Worm (Caenorhabditis elegans): ENCODE data around the gene F13E9.12.

The F13E9.12 gene

DNA sequence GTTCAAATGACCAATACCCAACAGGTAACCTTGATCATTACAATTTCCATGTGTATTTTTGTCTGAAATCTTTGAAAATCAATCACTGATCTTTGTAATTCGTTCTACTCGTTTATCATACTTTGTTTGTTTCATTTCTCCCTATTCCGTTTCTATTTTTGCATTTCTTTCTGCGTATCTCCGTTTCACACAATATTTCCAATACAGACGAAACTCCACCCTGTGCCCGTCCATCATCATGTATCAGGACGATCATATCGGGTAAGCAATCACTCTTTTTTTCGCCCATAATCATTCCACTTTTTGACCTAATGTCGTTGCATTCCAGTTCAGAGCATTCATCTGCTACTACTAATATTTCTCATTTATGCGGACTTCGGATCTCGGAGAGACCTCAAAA is 35.3 kb upstream of the F13E9.12 start, which contains the start of gene pyk-2 (continued):
- TF ChIP-seq Y55F3AM.14 (GFP tag; optimal IDR thresholded peaks at IDR 0.05) (no peak), mab-5 (tag; optimal IDR thresholded peaks at IDR 0.05) (no peak), unc-62 (GFP tag; optimal IDR thresholded peaks at IDR 0.05) (no peak), snpc-4 (tag; optimal IDR thresholded peaks at IDR 0.05) (no peak), egl-27 (tag; optimal IDR thresholded peaks at IDR 0.05) (no peak), elt-3 (tag; optimal IDR thresholded peaks at IDR 0.05) (no peak), lin-13 (GFP tag; optimal IDR thresholded peaks at IDR 0.05) (no peak), peb-1 (tag; optimal IDR thresholded peaks at IDR 0.05) (no peak), dmd-4 (tag; optimal IDR thresholded peaks at IDR 0.05) (no peak), ceh-82 (tag; optimal IDR thresholded peaks at IDR 0.05) (no peak)

DNA sequence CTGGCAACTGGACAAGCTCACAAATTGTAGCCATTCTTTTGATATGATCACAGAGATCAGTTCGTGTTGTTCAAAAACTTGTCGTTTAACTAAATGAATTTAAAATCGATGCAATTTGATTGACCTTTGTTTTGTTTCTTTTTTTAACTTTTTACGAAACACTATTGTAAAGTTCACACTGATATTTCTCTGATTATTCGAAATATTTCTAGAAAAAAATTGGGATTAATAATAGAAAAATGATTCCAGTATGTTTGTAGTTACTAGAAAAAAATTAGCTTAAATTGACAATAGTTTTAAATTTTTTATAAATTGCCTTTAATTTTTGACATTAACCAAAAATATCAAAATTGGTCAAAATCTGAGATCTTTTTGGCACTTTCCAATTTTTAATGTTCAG is 34.8 kb upstream of the F13E9.12 start, which contains the start of gene ZK596.2:
TSS of gene ZK596.2 (minus strand) at position 101 of the 400 bp plus-strand sequence.
- TF ChIP-seq unc-62 (GFP tag; optimal IDR thresholded peaks at IDR 0.05) (no peak), ztf-11 (tag; optimal IDR thresholded peaks at IDR 0.05) (no peak), ztf-4 (tag; optimal IDR thresholded peaks at IDR 0.05) (no peak), nhr-23 (tag; optimal IDR thresholded peaks at IDR 0.05) (no peak), ama-1 (optimal IDR thresholded peaks at IDR 0.05) (no peak), mab-5 (tag; optimal IDR thresholded peaks at IDR 0.05) (no peak), gmeb-1 (tag; optimal IDR thresholded peaks at IDR 0.05) (no peak), nhr-25 (tag; optimal IDR thresholded peaks at IDR 0.05) (no peak), lin-13 (GFP tag; optimal IDR thresholded peaks at IDR 0.05) (no peak), unc-39 (tag; optimal IDR thresholded peaks at IDR 0.05) (no peak), blmp-1 (tag; optimal IDR thresholded peaks at IDR 0.05; ENCODE audit: insufficient read depth) (no peak)

DNA sequence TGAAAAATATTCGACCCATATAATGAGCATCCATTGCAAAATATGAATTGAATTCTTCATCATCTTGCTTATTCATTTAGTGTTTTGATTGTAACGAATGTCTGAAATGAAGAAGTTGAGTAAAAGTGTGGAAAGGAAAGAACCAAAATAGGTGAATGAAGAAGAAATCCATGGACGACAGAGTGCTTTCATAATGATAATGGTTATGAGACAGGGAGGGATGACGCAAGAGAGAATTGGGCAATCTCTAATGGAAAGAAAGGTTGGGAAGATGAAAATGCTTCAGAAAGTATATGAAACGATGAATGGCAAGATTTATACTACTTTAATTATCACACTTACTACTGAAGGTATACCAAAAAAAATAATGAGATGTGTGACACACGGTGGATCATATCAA is 29.9 kb upstream of the F13E9.12 start, which contains the start of gene ZK596.3:
TSS of gene ZK596.3 (minus strand) at position 101 of the 400 bp plus-strand sequence.
- no peak for TF ChIP-seq ceh-16 (tag; optimal IDR thresholded peaks at IDR 0.05)

DNA sequence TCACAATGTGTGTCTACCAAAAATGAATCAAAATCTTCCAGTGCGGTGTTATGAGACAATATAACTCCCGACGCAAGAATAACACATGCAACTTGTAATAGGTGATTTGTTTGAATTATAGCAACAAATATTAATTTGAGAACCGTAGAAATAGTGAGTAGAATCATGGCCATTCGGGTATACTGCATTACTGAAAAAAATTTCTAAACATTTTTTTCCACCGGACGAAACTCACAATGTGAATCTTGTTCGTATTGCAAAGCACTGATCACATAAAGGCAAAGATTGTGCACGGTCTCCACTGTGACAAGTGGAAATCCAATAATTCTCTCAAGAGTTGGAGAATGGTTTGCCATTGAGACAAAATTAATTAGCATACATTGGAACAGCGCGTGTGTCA is 28.0 kb upstream of the F13E9.12 start:
- TF ChIP-seq unc-55 (GFP tag; optimal IDR thresholded peaks at IDR 0.05) (no peak), R02D3.7 (tag; optimal IDR thresholded peaks at IDR 0.05) (no peak), nhr-23 (tag; optimal IDR thresholded peaks at IDR 0.05) (no peak), ama-1 (optimal IDR thresholded peaks at IDR 0.05) (no peak), elt-3 (tag; optimal IDR thresholded peaks at IDR 0.05) (no peak), mbf-1 (tag; optimal IDR thresholded peaks at IDR 0.05) (no peak), ztf-4 (tag; optimal IDR thresholded peaks at IDR 0.05) (no peak), skn-1 (tag; optimal IDR thresholded peaks at IDR 0.05) (no peak), peb-1 (tag; optimal IDR thresholded peaks at IDR 0.05) (no peak), dmd-4 (tag; optimal IDR thresholded peaks at IDR 0.05) (no peak), mdl-1 (tag; optimal IDR thresholded peaks at IDR 0.05) (no peak)

DNA sequence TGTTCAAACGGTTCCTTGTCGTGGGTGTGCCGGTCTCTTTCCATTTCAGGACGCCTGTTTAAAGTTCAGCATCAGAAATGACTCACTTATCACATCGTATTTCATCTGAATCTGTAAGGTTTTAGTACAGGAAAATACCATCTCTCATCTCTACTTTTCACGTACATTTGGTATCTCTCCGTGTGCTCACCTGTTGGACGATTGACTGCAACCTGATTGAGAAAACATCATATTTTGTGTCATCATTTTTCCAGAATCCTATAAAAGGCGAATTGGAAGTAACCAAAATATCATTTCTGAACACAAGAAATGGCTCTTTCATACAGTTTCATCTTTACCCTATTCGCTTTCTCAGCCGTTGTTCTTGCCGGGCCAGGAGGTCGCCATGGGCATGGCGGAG is 25.7 kb upstream of the F13E9.12 start, which contains the start of gene srlf-30:
TSS of gene srlf-30 (plus strand) at position 301 of the 400 bp plus-strand sequence.
- TF ChIP-seq ama-1 (optimal IDR thresholded peaks at IDR 0.05) (no peak), ztf-1 (GFP tag; conservative IDR thresholded peaks at IDR 0.05) (no peak), alr-1 (tag; optimal IDR thresholded peaks at IDR 0.05) (no peak), unc-55 (GFP tag; optimal IDR thresholded peaks at IDR 0.05) (no peak), ceh-16 (tag; optimal IDR thresholded peaks at IDR 0.05) (no peak), blmp-1 (tag; optimal IDR thresholded peaks at IDR 0.05; ENCODE audit: insufficient read depth) (no peak), lsy-2 (tag; optimal IDR thresholded peaks at IDR 0.05) (no peak), nhr-129 (tag; optimal IDR thresholded peaks at IDR 0.05) (no peak), peb-1 (tag; optimal IDR thresholded peaks at IDR 0.05) (no peak), sma-3 (GFP tag; optimal IDR thresholded peaks at IDR 0.05) (no peak), unc-62 (GFP tag; optimal IDR thresholded peaks at IDR 0.05) (no peak), Y55F3AM.14 (GFP tag; optimal IDR thresholded peaks at IDR 0.05) (no peak), nhr-10 (tag; optimal IDR thresholded peaks at IDR 0.05) (no peak), gmeb-1 (tag; optimal IDR thresholded peaks at IDR 0.05) (no peak), ztf-4 (tag; optimal IDR thresholded peaks at IDR 0.05) (no peak), ZK546.5 (tag; optimal IDR thresholded peaks at IDR 0.05) (no peak)

DNA sequence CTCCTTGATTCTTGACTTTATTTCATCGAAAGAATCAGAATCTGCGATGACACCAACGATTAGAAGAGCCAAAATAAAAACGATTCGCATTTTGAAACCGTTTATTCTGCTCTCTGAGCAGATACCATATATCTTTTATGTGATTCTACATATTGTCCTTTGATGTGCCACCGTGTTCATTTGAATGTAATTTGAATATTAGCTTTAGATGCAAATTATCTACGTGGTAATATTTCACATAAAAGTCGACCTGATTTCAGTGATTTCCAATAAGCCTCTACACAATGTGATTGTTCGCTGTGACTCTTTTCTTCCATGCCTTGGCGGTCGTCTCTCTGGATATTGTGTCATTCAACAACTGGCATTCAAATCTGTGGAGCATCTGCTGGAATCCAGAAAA is 24.7 kb upstream of the F13E9.12 start, which contains the start of the genes F13E9.9 and F13E9.19:
TSS of gene F13E9.9 (minus strand) at position 101 of the 400 bp plus-strand sequence.
TSS of gene F13E9.19 (plus strand) at position 316 of the 400 bp plus-strand sequence.
- TF ChIP-seq peb-1 (tag; optimal IDR thresholded peaks at IDR 0.05), result no peak
- TF ChIP-seq nhr-25 (tag; optimal IDR thresholded peaks at IDR 0.05), result no peak
- TF ChIP-seq nhr-12 (tag; optimal IDR thresholded peaks at IDR 0.05), result no peak
- no peak for TF ChIP-seq lin-11 (tag; optimal IDR thresholded peaks at IDR 0.05)
- TF ChIP-seq Y55F3AM.14 (GFP tag; optimal IDR thresholded peaks at IDR 0.05), result no peak
- TF ChIP-seq sma-3 (GFP tag; optimal IDR thresholded peaks at IDR 0.05), result no peak
- TF ChIP-seq zag-1 (tag; optimal IDR thresholded peaks at IDR 0.05), result no peak
